Worm (Caenorhabditis elegans) whole organism, L4 larva: ENCODE measurements around the gene C03H12.1.

Source experiments
- Y5F2A.4 ChIP-seq: fragments of 200-800 bp; sonication (Bioruptor generic); optimal IDR thresholded peaks from 2 replicates; lab custom pipeline; 2018; ENCODE audit warnings: mild to moderate bottlenecking, missing genetic modification characterization, missing compliant biosample characterization
- ces-1 ChIP-seq: fragments of 150-350 bp; sonication (generic microtip); optimal IDR thresholded peaks from 4 replicates; lab custom pipeline; 2014; ENCODE audit warnings: missing biosample characterization, missing genetic modification reagents, missing genetic modification characterization
- egl-27 ChIP-seq: sonication (generic microtip); optimal IDR thresholded peaks from 3 replicates; lab custom pipeline; 2017; ENCODE audit warnings: missing biosample characterization, missing genetic modification reagents, missing genetic modification characterization
- hlh-30 ChIP-seq: sonication (generic microtip); optimal IDR thresholded peaks from 2 replicates; lab custom pipeline; 2017; ENCODE audit warnings: antibody characterized with exemption, mild to moderate bottlenecking, missing genetic modification characterization, missing compliant biosample characterization; ENCODE audit not compliant: insufficient read depth
- lir-3 ChIP-seq: sonication (generic microtip); optimal IDR thresholded peaks from 2 replicates; lab custom pipeline; 2016; ENCODE audit warnings: mild to moderate bottlenecking, missing genetic modification characterization, missing compliant biosample characterization
- madf-9 ChIP-seq: fragments of 200-800 bp; sonication (Bioruptor generic); conservative IDR thresholded peaks from 2 replicates; pipeline ENCODE4 v1.3.6; 2022; ENCODE audit warnings: missing genetic modification reagents, missing genetic modification characterization, missing compliant biosample characterization
- nhr-76 ChIP-seq: fragments of 150-350 bp; optimal IDR thresholded peaks from 2 replicates; lab custom pipeline; 2014; ENCODE audit warnings: missing biosample characterization, missing genetic modification characterization
- pqm-1 ChIP-seq: sonication (generic microtip); optimal IDR thresholded peaks from 2 replicates; lab custom pipeline; 2017; ENCODE audit warnings: missing biosample characterization, missing genetic modification characterization
- tra-1 ChIP-seq: fragments of 200-800 bp; sonication (Bioruptor generic); IDR thresholded peaks from 2 replicates; pipeline ENCODE4 v1.3.6; 2022; ENCODE audit warnings: missing genetic modification reagents, missing genetic modification characterization, missing compliant biosample characterization

DNA sequence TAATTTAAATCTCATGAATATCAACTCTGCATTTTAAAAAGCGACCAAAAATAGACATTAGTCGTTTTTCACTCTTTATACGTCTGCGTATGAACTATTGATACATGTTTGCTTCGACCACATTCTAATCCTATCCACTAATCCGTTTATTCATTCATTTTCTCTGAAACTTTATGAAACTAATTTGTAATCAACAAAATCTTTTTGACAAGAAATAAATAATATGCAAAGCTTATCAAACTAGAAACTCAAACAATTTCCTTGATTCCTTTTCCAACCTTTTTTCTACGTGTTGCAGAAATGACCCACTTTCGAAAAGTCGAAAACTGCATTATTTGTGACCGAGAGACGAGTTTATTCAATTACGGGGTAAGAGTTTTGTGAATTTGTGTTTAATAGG lies 53.1 kb downstream of the C03H12.1 start, which contains the start of gene nhr-255:
- no peak for TF ChIP-seq madf-9 (GFP tag; lab: Robert Waterston, UW)
- no peak for TF ChIP-seq nhr-76 (tag; lab: Kevin White, UChicago)
- TF ChIP-seq lir-3 (tag; lab: Kevin White, UChicago), result no peak
- TF ChIP-seq egl-27 (tag; lab: Kevin White, UChicago), result no peak
- TF ChIP-seq tra-1 (GFP tag; lab: Robert Waterston, UW), result no peak
- TF ChIP-seq hlh-30 (tag; lab: Kevin White, UChicago), result no peak
- no peak for TF ChIP-seq Y5F2A.4
- TF ChIP-seq ces-1 (GFP tag; lab: Kevin White, UChicago), result no peak
- no peak for TF ChIP-seq pqm-1 (tag; lab: Kevin White, UChicago)
